Worm (Caenorhabditis elegans) whole organism, L4 larva: ENCODE results near the gene R13A1.5.

ENCODE experiments used
- F10B5.3 ChIP-seq: sonication (generic microtip); optimal IDR thresholded peaks from 2 replicates; lab custom pipeline; 2016; ENCODE audit warnings: mild to moderate bottlenecking, missing genetic modification characterization, missing compliant biosample characterization
- F37D6.2 ChIP-seq: sonication (generic microtip); optimal IDR thresholded peaks from 2 replicates; lab custom pipeline; 2016; ENCODE audit warnings: mild to moderate bottlenecking, missing genetic modification characterization, missing compliant biosample characterization
- F49E8.2 ChIP-seq: sonication (generic microtip); optimal IDR thresholded peaks from 2 replicates; lab custom pipeline; 2016; ENCODE audit warnings: missing compliant biosample characterization, mild to moderate bottlenecking, missing genetic modification characterization, borderline replicate concordance
- T20F7.1 ChIP-seq: fragments of 200-800 bp; sonication (Bioruptor generic); optimal IDR thresholded peaks from 2 replicates; lab custom pipeline; 2018; ENCODE audit warnings: mild to moderate bottlenecking, missing genetic modification characterization, missing compliant biosample characterization
- Y105C5A.15 ChIP-seq: fragments of 200-800 bp; sonication (Bioruptor generic); IDR thresholded peaks from 2 replicates; pipeline ENCODE4 v1.3.6; 2022; ENCODE audit warnings: missing genetic modification characterization, missing compliant biosample characterization
- Y48G9A.11 ChIP-seq: fragments of 200-800 bp; sonication (Bioruptor generic); IDR thresholded peaks from 2 replicates; pipeline ENCODE4 v1.3.6; 2022; ENCODE audit warnings: missing genetic modification reagents, missing genetic modification characterization, missing compliant biosample characterization
- Y5F2A.4 ChIP-seq: fragments of 200-800 bp; sonication (Bioruptor generic); optimal IDR thresholded peaks from 2 replicates; lab custom pipeline; 2018; ENCODE audit warnings: mild to moderate bottlenecking, missing genetic modification characterization, missing compliant biosample characterization
- Y75B8A.6 ChIP-seq: fragments of 200-800 bp; sonication (Bioruptor generic); IDR thresholded peaks from 2 replicates; pipeline ENCODE4 v1.3.6; 2022; ENCODE audit warnings: missing genetic modification reagents, missing genetic modification characterization, missing compliant biosample characterization
- ZK546.5 ChIP-seq, 2 experiments: sonication (generic microtip); optimal IDR thresholded peaks; 2 replicates each; lab custom pipeline; 2017; ENCODE audit warnings: missing biosample characterization in 2 of 2, missing genetic modification characterization in 2 of 2
- aha-1 ChIP-seq: fragments of 150-350 bp; peaks from one replicate; lab custom pipeline; 2014; ENCODE audit warnings: missing biosample characterization, missing genetic modification characterization
- ama-1 ChIP-seq: fragments of 150-350 bp; optimal IDR thresholded peaks from 2 replicates; lab custom pipeline; 2014; ENCODE audit warnings: inconsistent platforms, mixed read lengths
- ceh-20 ChIP-seq: fragments of 200-800 bp; sonication (Bioruptor generic); IDR thresholded peaks from 2 replicates; pipeline ENCODE4 v1.3.6; 2022; ENCODE audit warnings: missing genetic modification reagents, missing genetic modification characterization, missing compliant biosample characterization
- ceh-82 ChIP-seq: sonication (generic microtip); optimal IDR thresholded peaks from 2 replicates; lab custom pipeline; 2017; ENCODE audit warnings: missing biosample characterization, missing genetic modification characterization
- ctbp-1 ChIP-seq: fragments of 200-800 bp; sonication (Bioruptor generic); IDR thresholded peaks from 2 replicates; pipeline ENCODE4 v1.3.6; 2022; ENCODE audit warnings: missing genetic modification reagents, missing genetic modification characterization, missing compliant biosample characterization
- daf-16 ChIP-seq, 3 experiments: sonication (generic microtip); optimal IDR thresholded peaks; 2 replicates each; lab custom pipeline; 2016 to 2017; ENCODE audit warnings: missing genetic modification characterization in 3 of 3, missing genetic modification reagents in 3 of 3, mild to moderate bottlenecking in 2 of 3, missing compliant biosample characterization in 2 of 3, missing biosample characterization in 1 of 3, moderate library complexity in 1 of 3
- daf-19 ChIP-seq: fragments of 200-800 bp; sonication (Bioruptor generic); conservative IDR thresholded peaks from 2 replicates; pipeline ENCODE4 v1.3.6; 2022; ENCODE audit warnings: missing genetic modification characterization, missing compliant biosample characterization
- dmd-6 ChIP-seq: fragments of 200-800 bp; sonication (Bioruptor generic); IDR thresholded peaks from 2 replicates; pipeline ENCODE4 v1.3.6; 2022; ENCODE audit warnings: missing genetic modification reagents, missing genetic modification characterization, missing compliant biosample characterization
- dmd-9 ChIP-seq: fragments of 200-800 bp; sonication (Bioruptor generic); IDR thresholded peaks from 2 replicates; pipeline ENCODE4 v1.3.6; 2022; ENCODE audit warnings: missing genetic modification reagents, missing genetic modification characterization, missing compliant biosample characterization
- dpl-1 ChIP-seq: fragments of 150-350 bp; optimal IDR thresholded peaks from 2 replicates; lab custom pipeline; 2014; ENCODE audit warnings: missing biosample characterization, missing genetic modification reagents, missing genetic modification characterization
- egl-27 ChIP-seq: sonication (generic microtip); optimal IDR thresholded peaks from 3 replicates; lab custom pipeline; 2017; ENCODE audit warnings: missing biosample characterization, missing genetic modification reagents, missing genetic modification characterization
- gei-8 ChIP-seq: fragments of 200-800 bp; sonication (Bioruptor generic); optimal IDR thresholded peaks from 2 replicates; lab custom pipeline; 2018; ENCODE audit warnings: mild to moderate bottlenecking, missing genetic modification characterization, missing compliant biosample characterization
- hif-1 ChIP-seq, 2 experiments: sonication (generic microtip); optimal IDR thresholded peaks; 2 replicates each; lab custom pipeline; 2016 to 2017; ENCODE audit warnings: missing compliant biosample characterization in 2 of 2, missing genetic modification characterization in 2 of 2, missing genetic modification reagents in 2 of 2, missing genotype in 2 of 2, mild to moderate bottlenecking in 1 of 2
- hlh-11 ChIP-seq: fragments of 200-800 bp; sonication (Bioruptor generic); optimal IDR thresholded peaks from 2 replicates; lab custom pipeline; 2018; ENCODE audit warnings: mild to moderate bottlenecking, missing genetic modification characterization, missing compliant biosample characterization
- hlh-30 ChIP-seq: sonication (generic microtip); optimal IDR thresholded peaks from 2 replicates; lab custom pipeline; 2017; ENCODE audit warnings: antibody characterized with exemption, mild to moderate bottlenecking, missing genetic modification characterization, missing compliant biosample characterization; ENCODE audit not compliant: insufficient read depth
- lin-1 ChIP-seq: fragments of 200-800 bp; sonication (Bioruptor generic); IDR thresholded peaks from 2 replicates; pipeline ENCODE4 v1.3.6; 2022; ENCODE audit warnings: missing genetic modification reagents, missing genetic modification characterization, missing compliant biosample characterization
- lin-29 ChIP-seq: fragments of 200-800 bp; sonication (Bioruptor generic); IDR thresholded peaks from 2 replicates; pipeline ENCODE4 v1.3.6; 2022; ENCODE audit warnings: missing genetic modification reagents, missing genetic modification characterization, missing compliant biosample characterization
- lin-38 ChIP-seq: fragments of 200-800 bp; sonication (Bioruptor generic); IDR thresholded peaks from 2 replicates; pipeline ENCODE4 v1.3.6; 2022; ENCODE audit warnings: missing genetic modification reagents, missing genetic modification characterization, missing compliant biosample characterization
- lin-39 ChIP-seq: fragments of 150-350 bp; optimal IDR thresholded peaks from 2 replicates; lab custom pipeline; 2014; ENCODE audit warnings: missing biosample characterization, missing genetic modification reagents, missing genetic modification characterization
- lir-3 ChIP-seq: sonication (generic microtip); optimal IDR thresholded peaks from 2 replicates; lab custom pipeline; 2016; ENCODE audit warnings: mild to moderate bottlenecking, missing genetic modification characterization, missing compliant biosample characterization
- mxl-3 ChIP-seq: fragments of 200-800 bp; sonication (Bioruptor generic); optimal IDR thresholded peaks from 2 replicates; lab custom pipeline; 2018; ENCODE audit warnings: mild to moderate bottlenecking, missing genetic modification characterization, missing compliant biosample characterization
- nhr-11 ChIP-seq: fragments of 150-350 bp; optimal IDR thresholded peaks from 2 replicates; lab custom pipeline; 2014; ENCODE audit warnings: missing biosample characterization, missing genetic modification characterization
- nhr-28 ChIP-seq: fragments of 150-350 bp; optimal IDR thresholded peaks from 2 replicates; lab custom pipeline; 2014; ENCODE audit warnings: missing biosample characterization, missing genetic modification characterization
- nhr-6 ChIP-seq: fragments of 150-350 bp; optimal IDR thresholded peaks from 2 replicates; lab custom pipeline; 2014; ENCODE audit warnings: missing biosample characterization, missing genetic modification characterization
- nhr-77 ChIP-seq: fragments of 150-350 bp; optimal IDR thresholded peaks from 2 replicates; lab custom pipeline; 2014; ENCODE audit warnings: missing biosample characterization, missing genetic modification characterization
- pha-4 ChIP-seq, 2 experiments: fragments of 150-350 bp in 1 of 2; fragments of 200-800 bp in 1 of 2; sonication (Bioruptor generic) in 1 of 2; IDR thresholded peaks in 1 of 2; optimal IDR thresholded peaks in 1 of 2; 2 replicates each; pipeline versions ENCODE4 v1.3.6 to Lab custom; 2014 to 2022; ENCODE audit warnings: missing genetic modification characterization in 2 of 2, missing genetic modification reagents in 2 of 2, missing biosample characterization in 1 of 2, missing compliant biosample characterization in 1 of 2
- pqm-1 ChIP-seq: sonication (generic microtip); optimal IDR thresholded peaks from 2 replicates; lab custom pipeline; 2017; ENCODE audit warnings: missing biosample characterization, missing genetic modification characterization
- saeg-2 ChIP-seq: fragments of 200-800 bp; sonication (Bioruptor generic); IDR thresholded peaks from 2 replicates; pipeline ENCODE4 v1.3.6; 2022; ENCODE audit warnings: missing genetic modification reagents, missing genetic modification characterization, missing compliant biosample characterization
- skn-1 ChIP-seq: fragments of 150-350 bp; optimal IDR thresholded peaks from 2 replicates; lab custom pipeline; 2014; ENCODE audit warnings: missing biosample characterization, missing genetic modification characterization
- snpc-1.2 ChIP-seq: fragments of 200-800 bp; sonication (Bioruptor generic); IDR thresholded peaks from 2 replicates; pipeline ENCODE4 v1.3.6; 2022; ENCODE audit warnings: missing genetic modification reagents, missing genetic modification characterization, missing compliant biosample characterization
- snpc-4 ChIP-seq: fragments of 150-350 bp; optimal IDR thresholded peaks from 2 replicates; lab custom pipeline; 2014; ENCODE audit warnings: missing biosample characterization, missing genetic modification characterization
- spr-1 ChIP-seq: sonication (generic microtip); optimal IDR thresholded peaks from 2 replicates; lab custom pipeline; 2016; ENCODE audit warnings: mild to moderate bottlenecking, missing genetic modification characterization, missing compliant biosample characterization
- spr-3 ChIP-seq: fragments of 200-800 bp; sonication (Bioruptor generic); optimal IDR thresholded peaks from 2 replicates; lab custom pipeline; 2018; ENCODE audit warnings: mild to moderate bottlenecking, missing genetic modification characterization, missing compliant biosample characterization
- tra-1 ChIP-seq: fragments of 200-800 bp; sonication (Bioruptor generic); IDR thresholded peaks from 2 replicates; pipeline ENCODE4 v1.3.6; 2022; ENCODE audit warnings: missing genetic modification reagents, missing genetic modification characterization, missing compliant biosample characterization
- zag-1 ChIP-seq: fragments of 150-350 bp; optimal IDR thresholded peaks from 2 replicates; lab custom pipeline; 2014; ENCODE audit warnings: missing biosample characterization, missing genetic modification characterization
- zfp-3 ChIP-seq: fragments of 200-800 bp; sonication (Bioruptor generic); conservative IDR thresholded peaks from 2 replicates; pipeline ENCODE4 v1.3.6; 2022; ENCODE audit warnings: missing genetic modification reagents, missing genetic modification characterization, missing compliant biosample characterization
- zip-11 ChIP-seq: fragments of 200-800 bp; sonication (Bioruptor generic); IDR thresholded peaks from 2 replicates; pipeline ENCODE4 v1.3.6; 2022; ENCODE audit warnings: missing genetic modification characterization, missing compliant biosample characterization
- ztf-11 ChIP-seq: fragments of 150-350 bp; optimal IDR thresholded peaks from 2 replicates; lab custom pipeline; 2014; ENCODE audit warnings: missing biosample characterization, missing genetic modification characterization
- ztf-7 ChIP-seq: fragments of 150-350 bp; optimal IDR thresholded peaks from 2 replicates; lab custom pipeline; 2014; ENCODE audit warnings: missing biosample characterization, missing genetic modification characterization

The R13A1.5 gene

DNA sequence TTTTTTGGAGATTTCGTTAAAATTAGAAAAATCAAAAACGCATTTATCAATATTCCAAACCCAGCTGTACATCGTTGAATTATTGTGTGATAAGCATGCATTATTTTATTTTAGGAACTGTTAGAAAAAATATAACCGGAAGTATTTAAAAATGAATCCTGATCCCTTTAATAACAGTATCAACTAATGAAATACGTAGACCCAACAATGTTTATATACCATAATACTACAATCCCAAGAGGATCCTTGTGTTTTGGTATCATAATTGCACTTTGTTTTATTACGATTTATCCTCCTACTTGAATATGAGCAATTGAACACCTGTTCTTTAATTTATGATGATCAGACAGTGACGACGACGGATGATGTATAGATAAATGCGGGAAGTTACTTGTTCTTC, 4.9 kb downstream of the R13A1.5 start, which contains the start of gene str-249:
TSS of gene str-249 (minus strand) at position 101 of the 400 bp plus-strand sequence.
- TF ChIP-seq nhr-6 (tag; lab: Kevin White, UChicago) = no peak
- TF ChIP-seq ceh-82 (tag; lab: Kevin White, UChicago) = no peak
- TF ChIP-seq nhr-28 (tag; lab: Kevin White, UChicago) = no peak
- TF ChIP-seq snpc-1.2 (GFP tag; lab: Robert Waterston, UW) = no peak
- no peak for TF ChIP-seq Y75B8A.6 (GFP tag; lab: Robert Waterston, UW)
- no peak for TF ChIP-seq daf-19 (GFP tag; lab: Robert Waterston, UW)
- no peak for TF ChIP-seq pqm-1 (tag; lab: Kevin White, UChicago)
- no peak for TF ChIP-seq aha-1
- TF ChIP-seq ceh-20 (GFP tag; lab: Robert Waterston, UW) = no peak
- no peak for TF ChIP-seq ztf-7
- no peak for TF ChIP-seq nhr-11 (tag; lab: Kevin White, UChicago)
- no peak for TF ChIP-seq spr-3 (GFP tag; lab: Kevin White, UChicago)
- TF ChIP-seq ctbp-1 (GFP tag; lab: Robert Waterston, UW) = no peak

DNA sequence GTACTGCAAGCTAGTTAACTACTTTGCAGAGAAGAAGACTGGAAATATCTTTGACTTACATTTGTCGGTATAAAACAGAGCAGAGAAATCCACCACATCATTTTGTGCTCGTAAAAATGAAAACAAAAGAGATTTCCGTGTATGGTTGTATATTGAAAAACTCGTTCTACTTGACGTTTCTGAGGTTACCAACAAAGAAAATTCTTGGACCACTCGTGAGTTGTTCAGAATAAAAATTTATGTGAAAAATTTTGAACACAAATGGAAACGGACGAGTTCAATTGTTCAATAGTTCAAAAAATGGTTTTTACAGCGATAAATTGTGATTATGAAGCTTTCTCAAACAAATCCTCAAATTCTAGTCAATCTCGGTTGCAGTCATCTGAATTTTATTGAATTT, 7.0 kb downstream of the R13A1.5 start, which contains the start of gene clec-179:
TSS of gene clec-179 (minus strand) at position 101 of the 400 bp plus-strand sequence.
- TF ChIP-seq ZK546.5 (tag; optimal IDR thresholded peaks at IDR 0.05; lab: Kevin White, UChicago) (no peak), dmd-9 (no peak), zag-1 (tag; lab: Kevin White, UChicago) (no peak), dmd-6 (GFP tag; lab: Robert Waterston, UW) (no peak), Y105C5A.15 (GFP tag; lab: Robert Waterston, UW) (no peak), spr-1 (tag; lab: Kevin White, UChicago) (no peak), ama-1 (lab: Kevin White, UChicago) (no peak), snpc-4 (tag; lab: Kevin White, UChicago) (no peak), ztf-7 (no peak), spr-3 (GFP tag; lab: Kevin White, UChicago) (no peak), pha-4 (GFP tag; IDR thresholded peaks at IDR 0.05; lab: Robert Waterston, UW) (no peak), pha-4 (tag; optimal IDR thresholded peaks at IDR 0.05; lab: Kevin White, UChicago) (no peak), hlh-11 (tag; lab: Kevin White, UChicago) (no peak), nhr-77 (tag; lab: Kevin White, UChicago) (no peak), zip-11 (GFP tag; lab: Robert Waterston, UW) (no peak), lir-3 (tag; lab: Kevin White, UChicago) (no peak), T20F7.1 (GFP tag; lab: Kevin White, UChicago) (no peak), Y48G9A.11 (no peak), ceh-20 (GFP tag; lab: Robert Waterston, UW) (no peak), lin-29 (GFP tag; lab: Robert Waterston, UW) (no peak)

- TF ChIP-seq tra-1 (GFP tag; lab: Robert Waterston, UW) (0 out of 2 replicates have a peak, but pooled peaks have one; percentile 49), F10B5.3 (tag; lab: Kevin White, UChicago) (no peak), egl-27 (tag; lab: Kevin White, UChicago) (no peak), daf-16 (GFP tag; optimal IDR thresholded peaks at IDR 0.05; lab: Kevin White, UChicago) (peak in 1 of 2 experiments; percentile 49), daf-16 (tag; optimal IDR thresholded peaks at IDR 0.05; lab: Kevin White, UChicago) (peak; percentile 91), dmd-9 (no peak), saeg-2 (GFP tag; lab: Robert Waterston, UW) (no peak), mxl-3 (GFP tag; lab: Kevin White, UChicago) (no peak), dpl-1 (GFP tag; lab: Kevin White, UChicago) (no peak), Y75B8A.6 (GFP tag; lab: Robert Waterston, UW) (no peak), Y5F2A.4 (GFP tag; lab: Kevin White, UChicago) (no peak), zfp-3 (no peak), ztf-7 (no peak), snpc-4 (tag; lab: Kevin White, UChicago) (no peak), F49E8.2 (tag; lab: Kevin White, UChicago) (no peak), hlh-30 (tag; lab: Kevin White, UChicago) (no peak), ztf-11 (no peak), skn-1 (tag; lab: Kevin White, UChicago) (no peak), lin-39 (no peak), lin-1 (GFP tag; lab: Robert Waterston, UW) (no peak), F37D6.2 (no peak), lin-38 (GFP tag; lab: Robert Waterston, UW) (no peak), gei-8 (GFP tag; lab: Kevin White, UChicago) (no peak), hif-1 (tag; optimal IDR thresholded peaks at IDR 0.05; lab: Kevin White, UChicago) (no peak)
These were observed 8.8 kb downstream of the R13A1.5 start for ce11 chrIV:7182818-7183217.
